Worm (Caenorhabditis elegans): ENCODE data around the gene T28A11.17.

ce11 chrV:3281523-3281922 lies 15.4 kb upstream of the T28A11.17 start, which contains the start of gene T28A11.25:
- TF ChIP-seq lsy-2 (tag; optimal IDR thresholded peaks at IDR 0.05) (no peak), mep-1 (tag; optimal IDR thresholded peaks at IDR 0.05) (no peak), nhr-12 (tag; optimal IDR thresholded peaks at IDR 0.05) (no peak), nhr-28 (tag; optimal IDR thresholded peaks at IDR 0.05) (no peak), unc-39 (tag; optimal IDR thresholded peaks at IDR 0.05) (no peak), ztf-11 (tag; optimal IDR thresholded peaks at IDR 0.05) (no peak), elt-1 (tag; optimal IDR thresholded peaks at IDR 0.05; ENCODE audit: borderline replicate concordance, insufficient read depth) (no peak)
